Fruit fly (Drosophila melanogaster) whole organism, embryonic: Measurements from ENCODE around the gene CG42716.

Experiments
- ATbp ChIP-seq: fragments of 200-800 bp; sonication (Bioruptor generic); optimal IDR thresholded peaks from 2 replicates; lab custom pipeline; 2017; ENCODE audit warnings: missing biosample characterization, mild to moderate bottlenecking, missing genetic modification characterization, missing genetic modification reagents
- Ada2b ChIP-seq: fragments of 200-800 bp; sonication (Bioruptor generic); IDR thresholded peaks from 2 replicates; pipeline ENCODE4 v1.3.6; 2022; ENCODE audit warnings: missing biosample characterization, missing genetic modification characterization
- CG10321 ChIP-seq: fragments of 200-800 bp; sonication (Bioruptor generic); IDR thresholded peaks from 2 replicates; pipeline ENCODE4 v1.3.6; 2022; ENCODE audit warnings: missing biosample characterization, missing genetic modification characterization
- CG11398 ChIP-seq: fragments of 200-800 bp; sonication (Bioruptor generic); optimal IDR thresholded peaks from 2 replicates; lab custom pipeline; 2016; ENCODE audit warnings: missing biosample characterization, missing genetic modification characterization
- CG12071 ChIP-seq: fragments of 200-800 bp; sonication (Bioruptor generic); optimal IDR thresholded peaks from 3 replicates; lab custom pipeline; 2018; ENCODE audit warnings: missing biosample characterization, mild to moderate bottlenecking, missing genetic modification characterization
- CG13123 ChIP-seq: fragments of 200-800 bp; sonication (Bioruptor generic); optimal IDR thresholded peaks from 2 replicates; lab custom pipeline; 2016; ENCODE audit warnings: missing biosample characterization, missing genetic modification characterization
- CG15479 ChIP-seq: fragments of 200-800 bp; sonication (Bioruptor generic); optimal IDR thresholded peaks from 3 replicates; lab custom pipeline; 2019; ENCODE audit warnings: missing biosample characterization, mild to moderate bottlenecking, missing genetic modification characterization, moderate library complexity
- CG18011 ChIP-seq: fragments of 200-800 bp; sonication (Bioruptor generic); optimal IDR thresholded peaks from 2 replicates; lab custom pipeline; 2017; ENCODE audit warnings: missing biosample characterization, missing genetic modification characterization, mild to moderate bottlenecking, moderate library complexity, missing genotype
- CG2129 ChIP-seq: fragments of 200-800 bp; sonication (Bioruptor generic); IDR thresholded peaks from 2 replicates; pipeline ENCODE4 v1.3.6; 2022; ENCODE audit warnings: missing biosample characterization, missing genetic modification characterization; ENCODE audit not compliant: partially characterized antibody
- CG34422 ChIP-seq: fragments of 200-800 bp; sonication (Bioruptor generic); IDR thresholded peaks from 3 replicates; pipeline ENCODE4 v1.3.6; 2022; ENCODE audit warnings: missing biosample characterization, missing genetic modification characterization
- CG3847 ChIP-seq: fragments of 200-800 bp; sonication (Bioruptor generic); IDR thresholded peaks from 2 replicates; pipeline ENCODE4 v1.3.6; 2022; ENCODE audit warnings: missing biosample characterization, missing genetic modification characterization
- CG4854 ChIP-seq: fragments of 200-800 bp; sonication (Bioruptor generic); optimal IDR thresholded peaks from 2 replicates; lab custom pipeline; 2016; ENCODE audit warnings: missing biosample characterization, missing genetic modification characterization, inconsistent platforms
- CG6654 ChIP-seq: fragments of 200-800 bp; sonication (Bioruptor generic); optimal IDR thresholded peaks from 2 replicates; lab custom pipeline; 2017; ENCODE audit warnings: missing biosample characterization, mild to moderate bottlenecking, missing genetic modification characterization
- CG6765 ChIP-seq: fragments of 200-800 bp; sonication (Bioruptor generic); optimal IDR thresholded peaks from 3 replicates; lab custom pipeline; 2017; ENCODE audit warnings: missing biosample characterization, mild to moderate bottlenecking, missing genetic modification characterization
- CG7987 ChIP-seq: fragments of 200-800 bp; sonication (Bioruptor generic); optimal IDR thresholded peaks from 2 replicates; lab custom pipeline; 2018; ENCODE audit warnings: missing biosample characterization, mild to moderate bottlenecking, missing genetic modification characterization, moderate library complexity
- CG9727 ChIP-seq: fragments of 200-800 bp; sonication (Bioruptor generic); optimal IDR thresholded peaks from 3 replicates; lab custom pipeline; 2017; ENCODE audit warnings: missing biosample characterization, mild to moderate bottlenecking, missing genetic modification characterization
- Chrac-16 ChIP-seq: fragments of 200-800 bp; sonication (Bioruptor generic); optimal IDR thresholded peaks from 3 replicates; lab custom pipeline; 2016; ENCODE audit warnings: missing biosample characterization, missing genetic modification characterization
- Dad ChIP-seq: fragments of 200-800 bp; sonication (Bioruptor generic); optimal IDR thresholded peaks from 3 replicates; lab custom pipeline; 2016; ENCODE audit warnings: missing biosample characterization, missing genetic modification characterization
- Dek ChIP-seq: fragments of 200-800 bp; sonication (Bioruptor generic); optimal IDR thresholded peaks from 3 replicates; lab custom pipeline; 2019; ENCODE audit warnings: missing biosample characterization, mild to moderate bottlenecking, missing genetic modification characterization, moderate library complexity
- Fer3 ChIP-seq: fragments of 200-800 bp; sonication (Bioruptor generic); optimal IDR thresholded peaks from 2 replicates; lab custom pipeline; 2018; ENCODE audit warnings: missing biosample characterization, mild to moderate bottlenecking, missing genetic modification characterization, moderate library complexity
- HLH4C ChIP-seq: fragments of 200-800 bp; sonication (Bioruptor generic); IDR thresholded peaks from 3 replicates; pipeline ENCODE4 v1.3.6; 2022; ENCODE audit warnings: missing biosample characterization, missing genetic modification characterization; ENCODE audit not compliant: partially characterized antibody
- HLHmδ ChIP-seq: fragments of 200-800 bp; sonication (Bioruptor generic); optimal IDR thresholded peaks from 2 replicates; lab custom pipeline; 2018; ENCODE audit warnings: missing biosample characterization, mild to moderate bottlenecking, missing genetic modification characterization, moderate library complexity
- Jarid2 ChIP-seq: fragments of 200-800 bp; sonication (Bioruptor generic); optimal IDR thresholded peaks from 3 replicates; lab custom pipeline; 2017; ENCODE audit warnings: mild to moderate bottlenecking, missing biosample characterization, missing genetic modification reagents, missing genetic modification characterization
- NK7.1 ChIP-seq: fragments of 200-800 bp; sonication (Bioruptor generic); optimal IDR thresholded peaks from 3 replicates; lab custom pipeline; 2016; ENCODE audit warnings: missing biosample characterization, missing genetic modification characterization
- Nf-YC ChIP-seq: fragments of 200-800 bp; optimal IDR thresholded peaks from 3 replicates; lab custom pipeline; 2019; ENCODE audit warnings: missing biosample characterization, mild to moderate bottlenecking, missing genetic modification characterization, moderate library complexity
- Sry-δ ChIP-seq: fragments of 200-800 bp; sonication (Bioruptor generic); optimal IDR thresholded peaks from 2 replicates; lab custom pipeline; 2016; ENCODE audit warnings: missing biosample characterization, missing genetic modification characterization
- Ssrp ChIP-seq: fragments of 200-800 bp; sonication (Bioruptor generic); optimal IDR thresholded peaks from 2 replicates; lab custom pipeline; 2018; ENCODE audit warnings: missing biosample characterization, mild to moderate bottlenecking, missing genetic modification characterization, moderate library complexity
- Taf1 ChIP-seq: fragments of 200-800 bp; sonication (Bioruptor generic); IDR thresholded peaks from 2 replicates; pipeline ENCODE4 v1.3.6; 2022; ENCODE audit warnings: missing biosample characterization, missing genetic modification characterization
- YL-1 ChIP-seq: fragments of 200-800 bp; sonication (Bioruptor generic); optimal IDR thresholded peaks from 3 replicates; lab custom pipeline; 2017; ENCODE audit warnings: missing biosample characterization, mild to moderate bottlenecking, missing genetic modification characterization
- abd-A ChIP-seq: fragments of 200-800 bp; sonication (Bioruptor generic); optimal IDR thresholded peaks from 3 replicates; lab custom pipeline; 2019; ENCODE audit warnings: missing biosample characterization, mild to moderate bottlenecking, missing genetic modification characterization, moderate library complexity
- bab2 ChIP-seq: fragments of 200-800 bp; sonication (Bioruptor generic); optimal IDR thresholded peaks from 2 replicates; lab custom pipeline; 2016; ENCODE audit warnings: missing biosample characterization, missing genetic modification characterization
- chif ChIP-seq, 2 experiments: fragments of 200-800 bp; sonication (Bioruptor generic); optimal IDR thresholded peaks; 3 replicates each; lab custom pipeline; 2016; ENCODE audit warnings: missing biosample characterization in 2 of 2, missing genetic modification characterization in 2 of 2
- dm ChIP-seq: fragments of 200-800 bp; sonication (Bioruptor generic); optimal IDR thresholded peaks from 3 replicates; lab custom pipeline; 2016; ENCODE audit warnings: missing biosample characterization, missing genetic modification characterization
- dmrt99B ChIP-seq: fragments of 200-800 bp; sonication (Bioruptor generic); optimal IDR thresholded peaks from 2 replicates; lab custom pipeline; 2018; ENCODE audit warnings: missing biosample characterization, mild to moderate bottlenecking, missing genetic modification characterization, moderate library complexity
- dpn ChIP-seq, 2 experiments: fragments of 200-800 bp; sonication (Bioruptor generic); optimal IDR thresholded peaks; 3 replicates each; lab custom pipeline; 2016; ENCODE audit warnings: missing biosample characterization in 2 of 2, missing genetic modification characterization in 2 of 2
- ewg ChIP-seq: fragments of 200-800 bp; sonication (Bioruptor generic); optimal IDR thresholded peaks from 3 replicates; lab custom pipeline; 2017; ENCODE audit warnings: mild to moderate bottlenecking, missing biosample characterization, missing genetic modification reagents, missing genetic modification characterization
- exex ChIP-seq: fragments of 200-800 bp; sonication (Bioruptor generic); optimal IDR thresholded peaks from 4 replicates; lab custom pipeline; 2018; ENCODE audit warnings: missing biosample characterization, mild to moderate bottlenecking, missing genetic modification characterization, moderate library complexity
- gcm ChIP-seq: fragments of 200-800 bp; sonication (Bioruptor generic); optimal IDR thresholded peaks from 2 replicates; lab custom pipeline; 2019; ENCODE audit warnings: missing biosample characterization, mild to moderate bottlenecking, missing genetic modification characterization, moderate library complexity
- jigr1 ChIP-seq: fragments of 200-800 bp; sonication (Bioruptor generic); IDR thresholded peaks from 3 replicates; pipeline ENCODE4 v1.3.6; 2022; ENCODE audit warnings: missing biosample characterization, missing genetic modification characterization
- knrl ChIP-seq: fragments of 200-800 bp; sonication (Bioruptor generic); IDR thresholded peaks from 3 replicates; pipeline ENCODE4 v1.3.6; 2022; ENCODE audit warnings: missing biosample characterization, missing genetic modification characterization; ENCODE audit not compliant: partially characterized antibody
- nom ChIP-seq: fragments of 200-800 bp; sonication (Bioruptor generic); optimal IDR thresholded peaks from 2 replicates; lab custom pipeline; 2017; ENCODE audit warnings: missing biosample characterization, missing genetic modification characterization, mild to moderate bottlenecking, moderate library complexity, missing genetic modification reagents
- otp ChIP-seq: fragments of 200-800 bp; sonication (Bioruptor generic); IDR thresholded peaks from 3 replicates; pipeline ENCODE4, ENCODE4 v1.3.6; 2022; ENCODE audit warnings: missing biosample characterization, missing genetic modification characterization
- pb ChIP-seq: fragments of 200-800 bp; sonication (Bioruptor generic); optimal IDR thresholded peaks from 3 replicates; lab custom pipeline; 2016; ENCODE audit warnings: missing biosample characterization, missing genetic modification characterization
- pho ChIP-seq: fragments of 200-800 bp; sonication (Bioruptor generic); optimal IDR thresholded peaks from 2 replicates; lab custom pipeline; 2016; ENCODE audit warnings: missing biosample characterization, missing genetic modification characterization
- ro ChIP-seq: fragments of 200-800 bp; sonication (Bioruptor generic); IDR thresholded peaks from 2 replicates; pipeline ENCODE4 v1.3.6; 2022; ENCODE audit warnings: missing biosample characterization, missing genetic modification characterization
- row ChIP-seq: fragments of 200-800 bp; sonication (Bioruptor generic); IDR thresholded peaks from 3 replicates; pipeline ENCODE4 v1.3.6; 2022; ENCODE audit warnings: missing biosample characterization, missing genetic modification characterization
- sd ChIP-seq: fragments of 200-800 bp; sonication (Bioruptor generic); optimal IDR thresholded peaks from 3 replicates; lab custom pipeline; 2018; ENCODE audit warnings: missing biosample characterization, mild to moderate bottlenecking, missing genetic modification characterization, moderate library complexity
- sug ChIP-seq: fragments of 200-800 bp; optimal IDR thresholded peaks from 2 replicates; lab custom pipeline; 2019; ENCODE audit warnings: missing biosample characterization, mild to moderate bottlenecking, missing genetic modification characterization, moderate library complexity
- vvl ChIP-seq: fragments of 200-800 bp; sonication (Bioruptor generic); IDR thresholded peaks from 2 replicates; pipeline ENCODE4 v1.3.6; 2022; ENCODE audit warnings: missing biosample characterization, missing genetic modification characterization
- zfh2 ChIP-seq: fragments of 200-800 bp; sonication (Bioruptor generic); optimal IDR thresholded peaks from 2 replicates; lab custom pipeline; 2016; ENCODE audit warnings: missing biosample characterization, missing genetic modification characterization

The CG42716 gene

dm6 chr3L:16037690-16038332, 4.2 kb downstream of the CG42716 start (continued):
- no peak for TF ChIP-seq sd (tag; lab: Kevin White, UChicago)
- TF ChIP-seq jigr1 = no peak
- TF ChIP-seq HLHmδ (GFP tag; lab: Kevin White, UChicago) = no peak
- TF ChIP-seq pb (GFP tag; lab: Kevin White, UChicago) = no peak
- TF ChIP-seq dpn (GFP tag; optimal IDR thresholded peaks at IDR 0.05; lab: Kevin White, UChicago) = no peak
- TF ChIP-seq CG34422 (GFP tag; lab: Robert Waterston, UW) = 0 out of 3 replicates have a peak, but pooled peaks have one; percentile 30
- TF ChIP-seq CG9727 (GFP tag; lab: Kevin White, UChicago) = no peak
- no peak for TF ChIP-seq dmrt99B (tag; lab: Kevin White, UChicago)
- no peak for TF ChIP-seq Jarid2 (GFP tag; lab: Kevin White, UChicago)
- TF ChIP-seq CG3847 = no peak
- peak; percentile 2 for TF ChIP-seq CG12071 (GFP tag; lab: Kevin White, UChicago)
- TF ChIP-seq zfh2 = no peak
- no peak for TF ChIP-seq Dad (GFP tag; lab: Kevin White, UChicago)
- no peak for TF ChIP-seq CG15479 (GFP tag; lab: Kevin White, UChicago)
- no peak for TF ChIP-seq row (GFP tag; lab: Robert Waterston, UW)
- TF ChIP-seq CG18011 (GFP tag; lab: Kevin White, UChicago) = no peak
- TF ChIP-seq chif (GFP tag; optimal IDR thresholded peaks at IDR 0.05; lab: Kevin White, UChicago) = no peak
- no peak for TF ChIP-seq Ssrp (tag; lab: Kevin White, UChicago)
- TF ChIP-seq Fer3 (tag; lab: Kevin White, UChicago) = no peak
- no peak for TF ChIP-seq CG4854 (GFP tag; lab: Kevin White, UChicago)
- TF ChIP-seq bab2 (GFP tag; lab: Kevin White, UChicago) = no peak
- no peak for TF ChIP-seq Chrac-16 (GFP tag; lab: Kevin White, UChicago)
- no peak for TF ChIP-seq sug (tag; lab: Kevin White, UChicago)
- TF ChIP-seq gcm = no peak
- TF ChIP-seq CG6765 = no peak
- no peak for TF ChIP-seq otp
- no peak for TF ChIP-seq Dek (tag; lab: Kevin White, UChicago)
- no peak for TF ChIP-seq knrl (GFP tag; lab: Robert Waterston, UW)
- TF ChIP-seq CG13123 (GFP tag; lab: Kevin White, UChicago) = no peak
- TF ChIP-seq ATbp (GFP tag; lab: Kevin White, UChicago) = no peak
- TF ChIP-seq vvl = peak; percentile 86
- TF ChIP-seq CG7987 (GFP tag; lab: Kevin White, UChicago) = no peak
- TF ChIP-seq NK7.1 (GFP tag; lab: Kevin White, UChicago) = no peak
- no peak for TF ChIP-seq exex
- no peak for TF ChIP-seq dm (GFP tag; lab: Kevin White, UChicago)
- peak; percentile 45 for TF ChIP-seq nom
- TF ChIP-seq CG10321 (GFP tag; lab: Robert Waterston, UW) = no peak
- TF ChIP-seq pho (GFP tag; lab: Kevin White, UChicago) = no peak
- TF ChIP-seq Taf1 = no peak
- no peak for TF ChIP-seq Ada2b
- no peak for TF ChIP-seq CG6654 (GFP tag; lab: Kevin White, UChicago)
- no peak for TF ChIP-seq CG11398
- no peak for TF ChIP-seq YL-1 (GFP tag; lab: Kevin White, UChicago)
- TF ChIP-seq ewg (GFP tag; lab: Kevin White, UChicago) = no peak
- no peak for TF ChIP-seq ro (GFP tag; lab: Robert Waterston, UW)
- no peak for TF ChIP-seq Sry-δ (GFP tag; lab: Kevin White, UChicago)
- TF ChIP-seq HLH4C (GFP tag; lab: Robert Waterston, UW) = no peak
- TF ChIP-seq Nf-YC = no peak
- no peak for TF ChIP-seq abd-A (tag; lab: Kevin White, UChicago)
- TF ChIP-seq CG2129 (GFP tag; lab: Robert Waterston, UW) = no peak
